Fruit fly (Drosophila melanogaster) whole organism, embryonic: ENCODE results near the gene Zwilch.

Experiments used
- BtbVII ChIP-seq: fragments of 200-800 bp; sonication (Bioruptor generic); optimal IDR thresholded peaks from 3 replicates; lab custom pipeline; 2017; ENCODE audit warnings: missing biosample characterization, mild to moderate bottlenecking, missing genetic modification characterization
- CG11093 ChIP-seq: fragments of 200-800 bp; sonication (Bioruptor generic); IDR thresholded peaks from 3 replicates; pipeline ENCODE4 v1.3.6; 2022; ENCODE audit warnings: missing biosample characterization, missing genetic modification characterization
- CG12071 ChIP-seq: fragments of 200-800 bp; sonication (Bioruptor generic); optimal IDR thresholded peaks from 3 replicates; lab custom pipeline; 2018; ENCODE audit warnings: missing biosample characterization, mild to moderate bottlenecking, missing genetic modification characterization
- CG13775 ChIP-seq: fragments of 200-800 bp; sonication (Bioruptor generic); optimal IDR thresholded peaks from 3 replicates; lab custom pipeline; 2017; ENCODE audit warnings: missing biosample characterization, mild to moderate bottlenecking, missing genetic modification characterization
- CG14441 ChIP-seq: fragments of 200-800 bp; sonication (Bioruptor generic); IDR thresholded peaks from 2 replicates; pipeline ENCODE4 v1.3.6; 2022; ENCODE audit warnings: missing biosample characterization, missing genetic modification characterization
- CG14965 ChIP-seq: fragments of 200-800 bp; sonication (Bioruptor generic); optimal IDR thresholded peaks from 2 replicates; lab custom pipeline; 2016; ENCODE audit warnings: missing biosample characterization, missing genetic modification characterization, borderline replicate concordance
- CG15601 ChIP-seq: fragments of 200-800 bp; sonication (Bioruptor generic); optimal IDR thresholded peaks from 3 replicates; lab custom pipeline; 2019; ENCODE audit warnings: missing biosample characterization, mild to moderate bottlenecking, missing genetic modification characterization, moderate library complexity
- CG17361 ChIP-seq: fragments of 200-800 bp; sonication (Bioruptor generic); IDR thresholded peaks from 3 replicates; pipeline ENCODE4 v1.3.6; 2022; ENCODE audit warnings: missing biosample characterization, missing genetic modification characterization
- CG17612 ChIP-seq: fragments of 200-800 bp; sonication (Bioruptor generic); IDR thresholded peaks from 2 replicates; pipeline ENCODE4 v1.3.6; 2022; ENCODE audit warnings: missing biosample characterization, missing genetic modification characterization
- CG17829 ChIP-seq: fragments of 200-800 bp; optimal IDR thresholded peaks from 2 replicates; lab custom pipeline; 2019; ENCODE audit warnings: missing biosample characterization, mild to moderate bottlenecking, missing genetic modification characterization, moderate library complexity
- CG2199 ChIP-seq: fragments of 200-800 bp; sonication (Bioruptor generic); IDR thresholded peaks from 3 replicates; pipeline ENCODE4 v1.3.6; 2022; ENCODE audit warnings: missing biosample characterization, missing genetic modification characterization
- CG2875 ChIP-seq: fragments of 200-800 bp; sonication (Bioruptor generic); optimal IDR thresholded peaks from 2 replicates; lab custom pipeline; 2017; ENCODE audit warnings: missing biosample characterization, mild to moderate bottlenecking, missing genetic modification characterization, missing genetic modification reagents
- CG30403 ChIP-seq: fragments of 200-800 bp; sonication (Bioruptor generic); optimal IDR thresholded peaks from 3 replicates; lab custom pipeline; 2016; ENCODE audit warnings: missing biosample characterization, missing genetic modification characterization
- CG3065 ChIP-seq: fragments of 200-800 bp; sonication (Bioruptor generic); optimal IDR thresholded peaks from 2 replicates; lab custom pipeline; 2016; ENCODE audit warnings: missing biosample characterization, missing genetic modification characterization
- CG32772 ChIP-seq: fragments of 200-800 bp; sonication (Bioruptor generic); IDR thresholded peaks from 2 replicates; pipeline ENCODE4 v1.3.6; 2022; ENCODE audit warnings: missing biosample characterization, missing genetic modification characterization
- CG6854 ChIP-seq: fragments of 200-800 bp; sonication (Bioruptor generic); optimal IDR thresholded peaks from 3 replicates; lab custom pipeline; 2017; ENCODE audit warnings: missing biosample characterization, mild to moderate bottlenecking, missing genetic modification characterization
- CG7357 ChIP-seq: fragments of 200-800 bp; sonication (Bioruptor generic); IDR thresholded peaks from 3 replicates; pipeline ENCODE4 v1.3.6; 2022; ENCODE audit warnings: missing biosample characterization, missing genetic modification characterization
- CG7839 ChIP-seq: fragments of 200-800 bp; sonication (Bioruptor generic); optimal IDR thresholded peaks from 3 replicates; lab custom pipeline; 2018; ENCODE audit warnings: missing biosample characterization, mild to moderate bottlenecking, missing genetic modification characterization, moderate library complexity
- CG7928 ChIP-seq: fragments of 200-800 bp; sonication (Bioruptor generic); optimal IDR thresholded peaks from 2 replicates; lab custom pipeline; 2017; ENCODE audit warnings: missing biosample characterization, mild to moderate bottlenecking, missing genetic modification characterization
- CTCF ChIP-seq: fragments of 200-800 bp; sonication (Bioruptor generic); optimal IDR thresholded peaks from 2 replicates; lab custom pipeline; 2017; ENCODE audit warnings: missing biosample characterization, mild to moderate bottlenecking, missing genetic modification characterization, moderate library complexity
- Chrac-16 ChIP-seq: fragments of 200-800 bp; sonication (Bioruptor generic); optimal IDR thresholded peaks from 3 replicates; lab custom pipeline; 2016; ENCODE audit warnings: missing biosample characterization, missing genetic modification characterization
- Dfd ChIP-seq, 2 experiments: fragments of >200 bp; optimal IDR thresholded peaks; 2 replicates each; lab custom pipeline; 2017; ENCODE audit warnings: missing biosample characterization in 2 of 2, missing genetic modification characterization in 2 of 2
- Hsf ChIP-seq: fragments of 200-800 bp; sonication (Bioruptor generic); optimal IDR thresholded peaks from 3 replicates; lab custom pipeline; 2016; ENCODE audit warnings: missing biosample characterization, missing genetic modification characterization
- Neu2 ChIP-seq: fragments of 200-800 bp; sonication (Bioruptor generic); optimal IDR thresholded peaks from 3 replicates; lab custom pipeline; 2016; ENCODE audit warnings: missing biosample characterization, missing genetic modification characterization, borderline replicate concordance
- Oli ChIP-seq: fragments of 200-800 bp; sonication (Bioruptor generic); optimal IDR thresholded peaks from 2 replicates; lab custom pipeline; 2018; ENCODE audit warnings: missing biosample characterization, mild to moderate bottlenecking, missing genetic modification characterization, moderate library complexity
- Pdp1 ChIP-seq, 2 experiments: fragments of 200-800 bp; sonication (Bioruptor generic); optimal IDR thresholded peaks; 3 replicates each; lab custom pipeline; 2016; ENCODE audit warnings: missing biosample characterization in 2 of 2, missing genetic modification characterization in 2 of 2, mild to moderate bottlenecking in 1 of 2, moderate library complexity in 1 of 2
- Rfx ChIP-seq: fragments of 200-800 bp; sonication (Bioruptor generic); IDR thresholded peaks from 2 replicates; pipeline ENCODE4 v1.3.6; 2022; ENCODE audit warnings: missing biosample characterization, missing genetic modification characterization
- Scr ChIP-seq: fragments of 200-800 bp; sonication (Bioruptor generic); IDR thresholded peaks from 2 replicates; pipeline ENCODE4 v1.3.6; 2022; ENCODE audit warnings: missing biosample characterization, missing genetic modification characterization; ENCODE audit not compliant: partially characterized antibody
- ab ChIP-seq: fragments of 200-800 bp; sonication (Bioruptor generic); optimal IDR thresholded peaks from 2 replicates; lab custom pipeline; 2016; ENCODE audit warnings: missing biosample characterization, missing genetic modification characterization
- abd-A ChIP-seq: fragments of 200-800 bp; sonication (Bioruptor generic); optimal IDR thresholded peaks from 3 replicates; lab custom pipeline; 2019; ENCODE audit warnings: missing biosample characterization, mild to moderate bottlenecking, missing genetic modification characterization, moderate library complexity
- amos ChIP-seq: fragments of 200-800 bp; sonication (Bioruptor generic); IDR thresholded peaks from 2 replicates; pipeline ENCODE4 v1.3.6; 2022; ENCODE audit warnings: missing biosample characterization, missing genetic modification characterization; ENCODE audit not compliant: partially characterized antibody
- ase ChIP-seq: fragments of 200-800 bp; sonication (Bioruptor generic); IDR thresholded peaks from 3 replicates; pipeline ENCODE4 v1.3.6; 2022; ENCODE audit warnings: missing biosample characterization, missing genetic modification characterization
- bbx ChIP-seq: fragments of 200-800 bp; sonication (Bioruptor generic); IDR thresholded peaks from 2 replicates; pipeline ENCODE4 v1.3.6; 2022; ENCODE audit warnings: missing biosample characterization, missing genetic modification characterization; ENCODE audit not compliant: partially characterized antibody
- chm ChIP-seq: fragments of 200-800 bp; sonication (Bioruptor generic); IDR thresholded peaks from 2 replicates; pipeline ENCODE4 v1.3.6; 2022; ENCODE audit warnings: missing biosample characterization, missing genetic modification characterization
- dm ChIP-seq: fragments of 200-800 bp; sonication (Bioruptor generic); optimal IDR thresholded peaks from 3 replicates; lab custom pipeline; 2016; ENCODE audit warnings: missing biosample characterization, missing genetic modification characterization
- ftz-f1 ChIP-seq: fragments of 200-800 bp; sonication (Bioruptor generic); optimal IDR thresholded peaks from 2 replicates; lab custom pipeline; 2016; ENCODE audit warnings: missing biosample characterization, missing genetic modification characterization
- gce ChIP-seq: fragments of 200-800 bp; sonication (Bioruptor generic); IDR thresholded peaks from 3 replicates; pipeline ENCODE4 v1.3.6; 2022; ENCODE audit warnings: missing biosample characterization, missing genetic modification characterization
- lmd ChIP-seq: fragments of 200-800 bp; sonication (Bioruptor generic); IDR thresholded peaks from 2 replicates; pipeline ENCODE4 v1.3.6; 2022; ENCODE audit warnings: missing biosample characterization, missing genetic modification characterization
- lov ChIP-seq, 2 experiments: fragments of 200-800 bp in 1 of 2; fragments of >200 bp in 1 of 2; sonication (Bioruptor generic) in 1 of 2; IDR thresholded peaks in 1 of 2; optimal IDR thresholded peaks in 1 of 2; 2 replicates in 1 of 2; 3 replicates in 1 of 2; pipeline versions ENCODE4 v1.3.6 to Lab custom; 2017 to 2022; ENCODE audit warnings: missing biosample characterization in 1 of 2, missing genetic modification characterization in 1 of 2
- luna ChIP-seq: fragments of 200-800 bp; sonication (Bioruptor generic); optimal IDR thresholded peaks from 2 replicates; lab custom pipeline; 2016; ENCODE audit warnings: missing biosample characterization, missing genetic modification characterization
- onecut ChIP-seq: fragments of 200-800 bp; sonication (Bioruptor generic); IDR thresholded peaks from 2 replicates; pipeline ENCODE4 v1.3.6; 2022; ENCODE audit warnings: missing biosample characterization, missing genetic modification characterization
- p53 ChIP-seq: fragments of 200-800 bp; sonication (Bioruptor generic); optimal IDR thresholded peaks from 2 replicates; lab custom pipeline; 2016; ENCODE audit warnings: missing biosample characterization, missing genetic modification characterization
- pb ChIP-seq: fragments of 200-800 bp; sonication (Bioruptor generic); optimal IDR thresholded peaks from 3 replicates; lab custom pipeline; 2016; ENCODE audit warnings: missing biosample characterization, missing genetic modification characterization
- rib ChIP-seq: fragments of 200-800 bp; sonication (Bioruptor generic); IDR thresholded peaks from 2 replicates; pipeline ENCODE4 v1.3.6; 2022; ENCODE audit warnings: missing biosample characterization, missing genetic modification characterization
- scrt ChIP-seq: fragments of 200-800 bp; sonication (Bioruptor generic); optimal IDR thresholded peaks from 2 replicates; lab custom pipeline; 2018; ENCODE audit warnings: missing biosample characterization, mild to moderate bottlenecking, missing genetic modification characterization, moderate library complexity
- stc ChIP-seq: fragments of 200-800 bp; sonication (Bioruptor generic); IDR thresholded peaks from 2 replicates; pipeline ENCODE4 v1.3.6; 2022; ENCODE audit warnings: missing biosample characterization, missing genetic modification characterization
- sug ChIP-seq: fragments of 200-800 bp; optimal IDR thresholded peaks from 2 replicates; lab custom pipeline; 2019; ENCODE audit warnings: missing biosample characterization, mild to moderate bottlenecking, missing genetic modification characterization, moderate library complexity
- wek ChIP-seq: fragments of 200-800 bp; sonication (Bioruptor generic); optimal IDR thresholded peaks from 3 replicates; lab custom pipeline; 2018; ENCODE audit warnings: missing biosample characterization, mild to moderate bottlenecking, missing genetic modification characterization, moderate library complexity
- yki ChIP-seq: fragments of >200 bp; optimal IDR thresholded peaks from 3 replicates; lab custom pipeline; 2018
- z ChIP-seq: fragments of 200-800 bp; sonication (Bioruptor generic); IDR thresholded peaks from 3 replicates; pipeline ENCODE4 v1.3.6; 2022; ENCODE audit warnings: missing biosample characterization, missing genetic modification characterization

Zwilch gene

DNA sequence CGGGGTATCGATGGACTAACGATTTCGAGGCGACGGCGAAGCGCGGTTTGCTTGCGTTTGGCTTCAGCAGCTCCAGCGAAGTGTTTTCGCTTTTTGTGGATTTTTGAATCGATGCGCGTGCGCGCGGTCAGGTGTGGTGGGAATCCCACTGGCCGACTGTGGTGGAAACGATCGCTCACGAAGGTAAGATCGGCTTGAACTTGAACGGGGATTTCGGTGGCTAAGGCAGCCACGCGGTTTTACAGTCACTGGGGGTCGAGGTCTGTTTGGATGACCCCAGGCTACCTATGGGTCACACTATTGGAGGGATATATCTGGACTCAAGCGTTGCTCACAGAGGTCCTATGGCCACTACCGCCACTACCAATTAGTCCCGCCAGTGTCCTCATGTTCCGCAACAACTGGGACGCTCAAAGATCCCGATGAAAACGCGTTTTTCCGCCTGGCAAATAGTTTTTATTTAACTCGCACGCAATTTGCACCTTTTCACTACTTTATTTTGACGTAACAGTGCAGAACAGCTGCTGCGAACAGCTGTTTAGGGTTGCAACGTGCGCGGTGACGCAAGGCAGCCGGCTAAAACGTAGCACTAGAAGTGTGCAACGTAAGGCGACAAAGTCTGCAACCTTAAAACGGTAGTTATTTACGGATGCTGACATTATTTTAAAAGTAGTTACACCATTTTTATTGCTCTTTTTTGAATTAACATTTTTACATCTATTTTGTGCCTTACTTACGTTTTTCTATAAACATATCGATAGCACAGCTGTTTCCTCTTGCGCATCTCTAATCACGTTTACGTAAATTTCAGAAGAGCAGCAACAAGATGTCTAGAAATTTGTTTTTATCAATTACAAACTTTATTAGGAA, 39.2 kb upstream of the Zwilch start, which contains the start of the genes qless and mRpL32 (continued):
- TF ChIP-seq dm (peak; percentile 35), CG14965 (GFP tag; lab: Kevin White, UChicago) (no peak), CG32772 (GFP tag; lab: Robert Waterston, UW) (peak; percentile 72), z (GFP tag; lab: Robert Waterston, UW) (no peak), Hsf (GFP tag; lab: Kevin White, UChicago) (peak; percentile 37), CG2875 (GFP tag; lab: Kevin White, UChicago) (no peak), CG13775 (peak; percentile 40), CG17612 (GFP tag; lab: Robert Waterston, UW) (peak; percentile 41; the same call in 1 of the 2 replicates), CG7839 (tag; lab: Kevin White, UChicago) (no peak), Rfx (GFP tag; lab: Robert Waterston, UW) (peak; percentile 81; the same call in 1 of the 2 replicates), wek (no peak), Neu2 (GFP tag; lab: Kevin White, UChicago) (peak; percentile 9), Dfd (GFP tag; optimal IDR thresholded peaks at IDR 0.05; lab: Kevin White, UChicago) (no peak), abd-A (tag; lab: Kevin White, UChicago) (no peak), CG30403 (GFP tag; lab: Kevin White, UChicago) (peak; percentile 72), gce (GFP tag; lab: Robert Waterston, UW) (peak; percentile 39; the same call in 1 of the 3 replicates), Oli (tag; lab: Kevin White, UChicago) (no peak), CTCF (GFP tag; lab: Kevin White, UChicago) (no peak), rib (GFP tag; lab: Robert Waterston, UW) (no peak), BtbVII (GFP tag; lab: Kevin White, UChicago) (peak; percentile 15), CG6854 (GFP tag; lab: Kevin White, UChicago) (no peak), ase (GFP tag; lab: Robert Waterston, UW) (peak; percentile 77), luna (no peak), Pdp1 (GFP tag; optimal IDR thresholded peaks at IDR 0.05; lab: Kevin White, UChicago) (peak; percentile 71 to 99), scrt (GFP tag; lab: Kevin White, UChicago) (peak; percentile 80), CG14441 (GFP tag; lab: Robert Waterston, UW) (peak; percentile 88), CG7357 (GFP tag; lab: Robert Waterston, UW) (peak; percentile 70; the same call in 2 of the 3 replicates), p53 (GFP tag; lab: Kevin White, UChicago) (no peak), CG7928 (peak; percentile 67), CG2199 (GFP tag; lab: Robert Waterston, UW) (no peak), bbx (peak; percentile 63), CG17829 (tag; lab: Kevin White, UChicago) (peak; percentile 87), yki (no peak), ftz-f1 (GFP tag; lab: Kevin White, UChicago) (no peak), pb (no peak), lov (optimal IDR thresholded peaks at IDR 0.05; lab: Kevin White, UChicago) (no peak), lov (GFP tag; IDR thresholded peaks at IDR 0.05; lab: Robert Waterston, UW) (peak; percentile 82), Scr (peak; percentile 83), onecut (GFP tag; lab: Robert Waterston, UW) (peak; percentile 15; the same call in 1 of the 2 replicates), CG15601 (no peak), CG12071 (GFP tag; lab: Kevin White, UChicago) (no peak), chm (GFP tag; lab: Robert Waterston, UW) (no peak), CG11093 (GFP tag; lab: Robert Waterston, UW) (peak; percentile 69), CG17361 (peak; percentile 86), amos (GFP tag; lab: Robert Waterston, UW) (peak; percentile 65), lmd (peak; percentile 82), sug (tag; lab: Kevin White, UChicago) (peak; percentile 58), Chrac-16 (GFP tag; lab: Kevin White, UChicago) (peak; percentile 54), ab (GFP tag; lab: Kevin White, UChicago) (no peak), CG3065 (GFP tag; lab: Kevin White, UChicago) (no peak), stc (GFP tag; lab: Robert Waterston, UW) (peak; percentile 75)
